Fruit fly (Drosophila melanogaster) whole organism, embryonic: Measurements from ENCODE around the gene SMC1.

Experiments used
- Adf1 ChIP-seq: fragments of 200-800 bp; sonication (Bioruptor generic); IDR thresholded peaks from 2 replicates; pipeline ENCODE4 v1.3.6; 2022; ENCODE audit warnings: missing biosample characterization, missing genetic modification characterization
- B-H1 ChIP-seq: fragments of 200-800 bp; sonication (Bioruptor generic); IDR thresholded peaks from 3 replicates; pipeline ENCODE4 v1.3.6; 2022; ENCODE audit warnings: missing biosample characterization, missing genetic modification characterization
- BtbVII ChIP-seq: fragments of 200-800 bp; sonication (Bioruptor generic); optimal IDR thresholded peaks from 3 replicates; lab custom pipeline; 2017; ENCODE audit warnings: missing biosample characterization, mild to moderate bottlenecking, missing genetic modification characterization
- C15 ChIP-seq: fragments of 200-800 bp; sonication (Bioruptor generic); IDR thresholded peaks from 3 replicates; pipeline ENCODE4 v1.3.6; 2022; ENCODE audit warnings: missing biosample characterization, missing genetic modification characterization
- CG10366 ChIP-seq: fragments of 200-800 bp; sonication (Bioruptor generic); IDR thresholded peaks from 2 replicates; pipeline ENCODE4 v1.3.6; 2022; ENCODE audit warnings: missing biosample characterization, missing genetic modification characterization
- CG10543 ChIP-seq: fragments of 200-800 bp; sonication (Bioruptor generic); optimal IDR thresholded peaks from 3 replicates; lab custom pipeline; 2017; ENCODE audit warnings: missing biosample characterization, mild to moderate bottlenecking, missing genetic modification characterization, moderate library complexity
- CG10959 ChIP-seq: fragments of 200-800 bp; sonication (Bioruptor generic); IDR thresholded peaks from 2 replicates; pipeline ENCODE4 v1.3.6; 2022; ENCODE audit warnings: missing biosample characterization, missing genetic modification characterization
- CG14860 ChIP-seq: fragments of 200-800 bp; sonication (Bioruptor generic); IDR thresholded peaks from 3 replicates; pipeline ENCODE4 v1.3.6; 2022; ENCODE audit warnings: missing biosample characterization, missing genetic modification characterization; ENCODE audit not compliant: partially characterized antibody
- CG1647 ChIP-seq: fragments of 200-800 bp; sonication (Bioruptor generic); optimal IDR thresholded peaks from 3 replicates; lab custom pipeline; 2016; ENCODE audit warnings: missing biosample characterization, missing genetic modification characterization
- CG17385 ChIP-seq: fragments of 200-800 bp; sonication (Bioruptor generic); optimal IDR thresholded peaks from 3 replicates; lab custom pipeline; 2018; ENCODE audit warnings: missing biosample characterization, mild to moderate bottlenecking, missing genetic modification characterization
- CG17829 ChIP-seq: fragments of 200-800 bp; optimal IDR thresholded peaks from 2 replicates; lab custom pipeline; 2019; ENCODE audit warnings: missing biosample characterization, mild to moderate bottlenecking, missing genetic modification characterization, moderate library complexity
- CG2120 ChIP-seq: fragments of 200-800 bp; sonication (Bioruptor generic); optimal IDR thresholded peaks from 3 replicates; lab custom pipeline; 2016; ENCODE audit warnings: missing biosample characterization, missing genetic modification characterization
- CG2199 ChIP-seq: fragments of 200-800 bp; sonication (Bioruptor generic); IDR thresholded peaks from 3 replicates; pipeline ENCODE4 v1.3.6; 2022; ENCODE audit warnings: missing biosample characterization, missing genetic modification characterization
- CG2875 ChIP-seq: fragments of 200-800 bp; sonication (Bioruptor generic); optimal IDR thresholded peaks from 2 replicates; lab custom pipeline; 2017; ENCODE audit warnings: missing biosample characterization, mild to moderate bottlenecking, missing genetic modification characterization, missing genetic modification reagents
- CG30431 ChIP-seq: fragments of 200-800 bp; sonication (Bioruptor generic); optimal IDR thresholded peaks from 2 replicates; lab custom pipeline; 2017; ENCODE audit warnings: missing biosample characterization, missing genetic modification characterization
- CG33213 ChIP-seq: fragments of 200-800 bp; sonication (Bioruptor generic); optimal IDR thresholded peaks from 3 replicates; lab custom pipeline; 2016; ENCODE audit warnings: missing biosample characterization, missing genetic modification characterization
- CG34224 ChIP-seq: fragments of 200-800 bp; sonication (Bioruptor generic); IDR thresholded peaks from 3 replicates; pipeline ENCODE4 v1.3.6; 2022; ENCODE audit warnings: missing biosample characterization, missing genetic modification characterization; ENCODE audit not compliant: partially characterized antibody
- CG4360 ChIP-seq: fragments of 200-800 bp; sonication (Bioruptor generic); IDR thresholded peaks from 2 replicates; pipeline ENCODE4 v1.3.6; 2022; ENCODE audit warnings: missing biosample characterization, missing genetic modification characterization
- CG4730 ChIP-seq: fragments of 200-800 bp; sonication (Bioruptor generic); IDR thresholded peaks from 2 replicates; pipeline ENCODE4 v1.3.6; 2022; ENCODE audit warnings: missing biosample characterization, missing genetic modification characterization
- CG4820 ChIP-seq: fragments of 200-800 bp; sonication (Bioruptor generic); optimal IDR thresholded peaks from 3 replicates; lab custom pipeline; 2016; ENCODE audit warnings: missing biosample characterization, missing genetic modification characterization
- CG7357 ChIP-seq: fragments of 200-800 bp; sonication (Bioruptor generic); IDR thresholded peaks from 3 replicates; pipeline ENCODE4 v1.3.6; 2022; ENCODE audit warnings: missing biosample characterization, missing genetic modification characterization
- CG9727 ChIP-seq: fragments of 200-800 bp; sonication (Bioruptor generic); optimal IDR thresholded peaks from 3 replicates; lab custom pipeline; 2017; ENCODE audit warnings: missing biosample characterization, mild to moderate bottlenecking, missing genetic modification characterization
- CG9932 ChIP-seq: fragments of 200-800 bp; sonication (Bioruptor generic); IDR thresholded peaks from 2 replicates; pipeline ENCODE4 v1.3.6; 2022; ENCODE audit warnings: missing biosample characterization, missing genetic modification characterization
- CTCF ChIP-seq: fragments of 200-800 bp; sonication (Bioruptor generic); optimal IDR thresholded peaks from 2 replicates; lab custom pipeline; 2017; ENCODE audit warnings: missing biosample characterization, mild to moderate bottlenecking, missing genetic modification characterization, moderate library complexity
- CkIIα-i1 ChIP-seq: fragments of 200-800 bp; sonication (Bioruptor generic); IDR thresholded peaks from 2 replicates; pipeline ENCODE4 v1.3.6; 2022; ENCODE audit warnings: missing biosample characterization, missing genetic modification characterization
- HmgZ ChIP-seq: fragments of 200-800 bp; sonication (Bioruptor generic); optimal IDR thresholded peaks from 2 replicates; lab custom pipeline; 2018; ENCODE audit warnings: missing biosample characterization, mild to moderate bottlenecking, missing genetic modification characterization
- Hr51 ChIP-seq, 2 experiments: fragments of 200-800 bp; sonication (Bioruptor generic); optimal IDR thresholded peaks; 2 replicates in 1 of 2; 3 replicates in 1 of 2; lab custom pipeline; 2016 to 2018; ENCODE audit warnings: missing biosample characterization in 2 of 2, missing genetic modification characterization in 2 of 2, mild to moderate bottlenecking in 1 of 2, moderate library complexity in 1 of 2
- Hsf ChIP-seq: fragments of 200-800 bp; sonication (Bioruptor generic); optimal IDR thresholded peaks from 3 replicates; lab custom pipeline; 2016; ENCODE audit warnings: missing biosample characterization, missing genetic modification characterization
- Mrtf ChIP-seq: fragments of 200-800 bp; sonication (Bioruptor generic); IDR thresholded peaks from 3 replicates; pipeline ENCODE4 v1.3.6; 2022; ENCODE audit warnings: missing biosample characterization, missing genetic modification characterization
- Oaz ChIP-seq: fragments of 200-800 bp; sonication (Bioruptor generic); IDR thresholded peaks from 2 replicates; pipeline ENCODE4 v1.3.6; 2022; ENCODE audit warnings: missing biosample characterization, missing genetic modification characterization
- ase ChIP-seq: fragments of 200-800 bp; sonication (Bioruptor generic); IDR thresholded peaks from 3 replicates; pipeline ENCODE4 v1.3.6; 2022; ENCODE audit warnings: missing biosample characterization, missing genetic modification characterization
- az2 ChIP-seq: fragments of 200-800 bp; sonication (Bioruptor generic); optimal IDR thresholded peaks from 3 replicates; lab custom pipeline; 2016; ENCODE audit warnings: missing biosample characterization, missing genetic modification characterization
- crp ChIP-seq, 2 experiments: fragments of 200-800 bp; sonication (Bioruptor generic); optimal IDR thresholded peaks; 2 replicates in 1 of 2; 3 replicates in 1 of 2; lab custom pipeline; 2017; ENCODE audit warnings: missing biosample characterization in 2 of 2, missing genetic modification characterization in 2 of 2, mild to moderate bottlenecking in 1 of 2, moderate library complexity in 1 of 2
- danr ChIP-seq: fragments of 200-800 bp; sonication (Bioruptor generic); IDR thresholded peaks from 2 replicates; pipeline ENCODE4 v1.3.6; 2022; ENCODE audit warnings: missing biosample characterization, missing genetic modification characterization
- gcm2 ChIP-seq: fragments of 200-800 bp; sonication (Bioruptor generic); optimal IDR thresholded peaks from 2 replicates; lab custom pipeline; 2016; ENCODE audit warnings: missing biosample characterization, missing genetic modification characterization
- insv ChIP-seq, 2 experiments: fragments of 200-800 bp; sonication (Bioruptor generic); optimal IDR thresholded peaks; 3 replicates each; lab custom pipeline; 2016 to 2018; ENCODE audit warnings: missing biosample characterization in 2 of 2, missing genetic modification characterization in 2 of 2
- lov ChIP-seq, 2 experiments: fragments of 200-800 bp in 1 of 2; fragments of >200 bp in 1 of 2; sonication (Bioruptor generic) in 1 of 2; IDR thresholded peaks in 1 of 2; optimal IDR thresholded peaks in 1 of 2; 2 replicates in 1 of 2; 3 replicates in 1 of 2; pipeline versions ENCODE4 v1.3.6 to Lab custom; 2017 to 2022; ENCODE audit warnings: missing biosample characterization in 1 of 2, missing genetic modification characterization in 1 of 2
- odd ChIP-seq: fragments of 200-800 bp; sonication (Bioruptor generic); optimal IDR thresholded peaks from 2 replicates; lab custom pipeline; 2017; ENCODE audit warnings: missing biosample characterization, mild to moderate bottlenecking, missing genetic modification characterization
- prd ChIP-seq, 3 experiments: fragments of >200 bp in 2 of 3; fragments of 200-800 bp in 1 of 3; sonication (Bioruptor generic) in 1 of 3; optimal IDR thresholded peaks in 2 of 3; IDR thresholded peaks in 1 of 3; 2 replicates in 2 of 3; 3 replicates in 1 of 3; pipeline versions ENCODE4 v1.3.6 to Lab custom; 2017 to 2022; ENCODE audit warnings: missing biosample characterization in 1 of 3, missing genetic modification characterization in 1 of 3
- ranshi ChIP-seq: fragments of 200-800 bp; sonication (Bioruptor generic); IDR thresholded peaks from 2 replicates; pipeline ENCODE4 v1.3.6; 2022; ENCODE audit warnings: missing biosample characterization, missing genetic modification characterization
- sc ChIP-seq, 3 experiments: fragments of >200 bp in 2 of 3; fragments of 200-800 bp in 1 of 3; sonication (Bioruptor generic) in 1 of 3; optimal IDR thresholded peaks; 2 replicates in 2 of 3; 3 replicates in 1 of 3; lab custom pipeline; 2017; ENCODE audit warnings: mild to moderate bottlenecking in 1 of 3, missing biosample characterization in 1 of 3, missing genetic modification characterization in 1 of 3, missing genetic modification reagents in 1 of 3
- slou ChIP-seq: fragments of 200-800 bp; sonication (Bioruptor generic); optimal IDR thresholded peaks from 3 replicates; lab custom pipeline; 2016; ENCODE audit warnings: missing biosample characterization, missing genetic modification characterization
- so ChIP-seq: fragments of 200-800 bp; sonication (Bioruptor generic); IDR thresholded peaks from 3 replicates; pipeline ENCODE4 v1.3.6; 2022; ENCODE audit warnings: missing biosample characterization, missing genetic modification characterization
- sob ChIP-seq: fragments of 200-800 bp; sonication (Bioruptor generic); IDR thresholded peaks from 2 replicates; pipeline ENCODE4 v1.3.6; 2022; ENCODE audit warnings: missing biosample characterization, missing genetic modification characterization
- sr ChIP-seq: fragments of 200-800 bp; sonication (Bioruptor generic); IDR thresholded peaks from 3 replicates; pipeline ENCODE4 v1.3.6; 2022; ENCODE audit warnings: missing biosample characterization, missing genetic modification characterization
- tap ChIP-seq: fragments of 200-800 bp; optimal IDR thresholded peaks from 3 replicates; lab custom pipeline; 2019; ENCODE audit warnings: missing biosample characterization, mild to moderate bottlenecking, missing genetic modification characterization, moderate library complexity
- tgo ChIP-seq: fragments of 200-800 bp; sonication (Bioruptor generic); IDR thresholded peaks from 3 replicates; pipeline ENCODE4 v1.3.6; 2022; ENCODE audit warnings: missing biosample characterization, missing genetic modification characterization
- twi ChIP-seq: fragments of 200-800 bp; optimal IDR thresholded peaks from 2 replicates; lab custom pipeline; 2019; ENCODE audit warnings: missing biosample characterization, mild to moderate bottlenecking, missing genetic modification characterization, moderate library complexity
- wek ChIP-seq: fragments of 200-800 bp; sonication (Bioruptor generic); optimal IDR thresholded peaks from 3 replicates; lab custom pipeline; 2018; ENCODE audit warnings: missing biosample characterization, mild to moderate bottlenecking, missing genetic modification characterization, moderate library complexity
- zf30C ChIP-seq: fragments of 200-800 bp; sonication (Bioruptor generic); optimal IDR thresholded peaks from 3 replicates; lab custom pipeline; 2018; ENCODE audit warnings: missing biosample characterization, mild to moderate bottlenecking, missing genetic modification characterization

SMC1 gene

DNA sequence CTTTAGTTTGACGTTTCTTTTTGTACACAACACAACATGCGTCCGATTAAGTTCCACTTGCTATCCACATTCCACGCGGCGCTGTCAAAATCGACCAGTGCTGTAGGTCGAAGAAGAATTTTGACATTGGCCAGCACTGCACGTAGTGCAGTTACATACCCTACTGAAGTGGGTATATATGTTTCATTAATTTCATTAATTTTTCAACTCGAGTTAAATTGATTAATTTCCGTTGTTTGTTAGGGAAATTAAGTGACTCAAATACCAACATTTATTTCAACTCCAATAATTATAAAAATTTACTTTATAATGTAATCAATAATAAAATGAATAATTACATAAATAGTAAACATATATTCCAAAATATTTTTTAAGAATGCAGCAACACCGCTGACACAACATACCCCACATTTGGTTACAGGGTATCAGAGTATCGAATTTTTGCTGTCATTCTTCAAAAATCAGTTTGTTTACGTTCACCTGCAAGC, 50.9 kb downstream of the SMC1 start, which contains the start of the genes eIF4EHP and CG18428 (continued):
- TF ChIP-seq B-H1 (GFP tag; lab: Robert Waterston, UW): no peak; the same call in 2 of the 3 replicates
- TF ChIP-seq prd (optimal IDR thresholded peaks at IDR 0.05; lab: Kevin White, UChicago): no peak
- TF ChIP-seq prd (GFP tag; IDR thresholded peaks at IDR 0.05; lab: Robert Waterston, UW): no peak
- peak; percentile 94 for TF ChIP-seq CG2875 (GFP tag; lab: Kevin White, UChicago)
- TF ChIP-seq ranshi (GFP tag; lab: Robert Waterston, UW): no peak; the same call in 1 of the 2 replicates
- TF ChIP-seq CG34224 (GFP tag; lab: Robert Waterston, UW): no peak
- TF ChIP-seq C15 (GFP tag; lab: Robert Waterston, UW): peak; percentile 97; the same call in 1 of the 3 replicates
- TF ChIP-seq odd (GFP tag; lab: Kevin White, UChicago): peak; percentile 99
- peak; percentile 97 for TF ChIP-seq slou (GFP tag; lab: Kevin White, UChicago)
- no peak for TF ChIP-seq CG2199 (GFP tag; lab: Robert Waterston, UW)
- TF ChIP-seq CG9932: no peak
- peak; percentile 98 for TF ChIP-seq CG7357 (GFP tag; lab: Robert Waterston, UW)
- no peak for TF ChIP-seq CG14860 (GFP tag; lab: Robert Waterston, UW)
- no peak for TF ChIP-seq lov (optimal IDR thresholded peaks at IDR 0.05; lab: Kevin White, UChicago)
- no peak for TF ChIP-seq lov (GFP tag; IDR thresholded peaks at IDR 0.05; lab: Robert Waterston, UW)
- TF ChIP-seq zf30C (GFP tag; lab: Kevin White, UChicago): peak; percentile 68
- TF ChIP-seq tgo (GFP tag; lab: Robert Waterston, UW): no peak
- TF ChIP-seq CTCF: peak; percentile 76
- TF ChIP-seq Oaz (GFP tag; lab: Robert Waterston, UW): no peak; the same call in none of the 2 replicates
- peak; percentile 99 for TF ChIP-seq CG17385 (GFP tag; lab: Kevin White, UChicago)
- no peak; the same call in 1 of the 3 replicates for TF ChIP-seq ase (GFP tag; lab: Robert Waterston, UW)
- TF ChIP-seq CG17829 (tag; lab: Kevin White, UChicago): peak; percentile 100
- TF ChIP-seq CG30431: peak; percentile 97
- peak; percentile 96 for TF ChIP-seq CG4820 (GFP tag; lab: Kevin White, UChicago)
- peak; percentile 82; the same call in 2 of the 3 replicates for TF ChIP-seq sr (GFP tag; lab: Robert Waterston, UW)
- TF ChIP-seq crp (GFP tag; optimal IDR thresholded peaks at IDR 0.05; lab: Kevin White, UChicago): peak in 1 of 2 experiments; percentile 74
- TF ChIP-seq wek (GFP tag; lab: Kevin White, UChicago): peak; percentile 80
- peak; percentile 89; the same call in 1 of the 2 replicates for TF ChIP-seq CkIIα-i1 (GFP tag; lab: Robert Waterston, UW)
- TF ChIP-seq HmgZ: peak; percentile 99
- TF ChIP-seq CG10959 (GFP tag; lab: Robert Waterston, UW): no peak; the same call in 1 of the 2 replicates
- TF ChIP-seq CG4730 (GFP tag; lab: Robert Waterston, UW): no peak
- TF ChIP-seq so: no peak
- no peak for TF ChIP-seq CG10366
- peak; percentile 64 for TF ChIP-seq gcm2 (GFP tag; lab: Kevin White, UChicago)
- TF ChIP-seq az2: peak; percentile 98
- TF ChIP-seq CG1647 (GFP tag; lab: Kevin White, UChicago): peak; percentile 87
- TF ChIP-seq CG2120 (GFP tag; lab: Kevin White, UChicago): peak; percentile 98
- TF ChIP-seq CG4360 (GFP tag; lab: Robert Waterston, UW): no peak
- peak; percentile 99 for TF ChIP-seq BtbVII
- TF ChIP-seq Adf1 (GFP tag; lab: Robert Waterston, UW): no peak
- TF ChIP-seq insv (GFP tag; optimal IDR thresholded peaks at IDR 0.05; lab: Kevin White, UChicago): peak in 1 of 2 experiments; percentile 88
- peak; percentile 99 for TF ChIP-seq twi (tag; lab: Kevin White, UChicago)
- no peak; the same call in 1 of the 3 replicates for TF ChIP-seq Mrtf (GFP tag; lab: Robert Waterston, UW)
- TF ChIP-seq Hr51 (GFP tag; optimal IDR thresholded peaks at IDR 0.05; lab: Kevin White, UChicago): peak; percentile 90 to 100
- TF ChIP-seq CG33213 (GFP tag; lab: Kevin White, UChicago): peak; percentile 85
- peak; percentile 100 for TF ChIP-seq CG10543
- no peak for TF ChIP-seq sob (GFP tag; lab: Robert Waterston, UW)
- peak; percentile 92 for TF ChIP-seq Hsf (GFP tag; lab: Kevin White, UChicago)
- TF ChIP-seq CG9727 (GFP tag; lab: Kevin White, UChicago): peak; percentile 100
- TF ChIP-seq sc (optimal IDR thresholded peaks at IDR 0.05; lab: Kevin White, UChicago): no peak
- TF ChIP-seq sc (GFP tag; optimal IDR thresholded peaks at IDR 0.05; lab: Kevin White, UChicago): peak; percentile 99
- no peak for TF ChIP-seq danr (GFP tag; lab: Robert Waterston, UW)
- TF ChIP-seq tap (tag; lab: Kevin White, UChicago): peak; percentile 99
